Worm (Caenorhabditis elegans): ENCODE measurements around the gene T22F3.7.

DNA sequence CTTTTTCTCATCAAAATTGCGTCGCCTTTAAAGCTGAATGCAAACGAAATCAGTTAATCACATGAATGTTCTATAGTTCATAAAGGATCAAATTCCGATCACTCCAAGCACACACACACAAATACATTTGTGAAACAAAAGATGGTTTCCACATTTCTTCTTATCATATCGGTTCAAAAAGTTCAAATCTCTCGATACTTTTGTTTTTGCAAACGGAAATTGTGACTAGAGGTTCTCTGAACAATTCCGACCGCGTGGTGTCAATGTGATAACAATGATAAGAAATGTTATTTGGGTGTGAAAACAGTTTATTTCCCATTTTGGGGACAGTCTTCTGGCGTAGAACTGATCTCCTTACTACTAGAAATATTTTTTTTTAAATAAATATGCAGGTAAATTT, 16.4 kb upstream of the T22F3.7 start:
- TF ChIP-seq alr-1 (tag; optimal IDR thresholded peaks at IDR 0.05) (no peak), unc-55 (GFP tag; optimal IDR thresholded peaks at IDR 0.05) (no peak), elt-3 (tag; optimal IDR thresholded peaks at IDR 0.05) (no peak), ama-1 (optimal IDR thresholded peaks at IDR 0.05) (no peak), nhr-25 (tag; optimal IDR thresholded peaks at IDR 0.05) (no peak), F13H6.1 (tag; optimal IDR thresholded peaks at IDR 0.05) (no peak), nhr-237 (tag; optimal IDR thresholded peaks at IDR 0.05) (no peak), lin-13 (GFP tag; optimal IDR thresholded peaks at IDR 0.05) (no peak), elt-1 (tag; optimal IDR thresholded peaks at IDR 0.05) (no peak), ZK546.5 (tag; optimal IDR thresholded peaks at IDR 0.05) (no peak), skn-1 (tag; optimal IDR thresholded peaks at IDR 0.05) (no peak), unc-62 (GFP tag; optimal IDR thresholded peaks at IDR 0.05) (no peak), snpc-4 (tag; optimal IDR thresholded peaks at IDR 0.05) (no peak), nhr-12 (tag; optimal IDR thresholded peaks at IDR 0.05) (no peak)
